Fruit fly (Drosophila melanogaster): ENCODE data around the gene CG31705.

DNA sequence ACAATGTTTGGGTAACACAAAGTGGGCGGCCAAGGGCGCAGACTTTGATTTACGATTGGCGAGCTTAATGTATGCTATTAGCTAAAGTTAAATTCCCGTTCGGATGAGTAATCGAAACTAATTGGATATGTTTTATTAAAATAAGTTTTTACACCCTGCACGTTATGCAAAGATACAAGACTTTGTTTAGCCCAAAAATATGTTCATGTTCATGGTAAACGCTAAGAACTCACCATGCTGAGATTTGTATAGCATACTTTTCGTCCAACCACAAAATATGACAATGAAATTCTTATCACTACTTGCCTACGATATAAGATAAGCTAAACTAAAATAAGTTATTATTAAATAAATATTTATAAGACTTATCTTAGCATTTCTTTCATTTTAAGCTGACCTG, 53.0 kb downstream of the CG31705 start:
- TF ChIP-seq CG8478 (optimal IDR thresholded peaks at IDR 0.05), result no peak
- no peak for TF ChIP-seq CTCF (optimal IDR thresholded peaks at IDR 0.05)
